Fruit fly (Drosophila melanogaster) S2 (cell line): ENCODE measurements around the gene CG5768.

Experiments used
- CG8478 ChIP-seq: fragments of >200 bp; optimal IDR thresholded peaks from 2 replicates; lab custom pipeline; 2018
- CTCF ChIP-seq, 2 experiments: fragments of >200 bp; optimal IDR thresholded peaks; 2 replicates each; lab custom pipeline; 2018

dm6 chr3R:24362838-24363237, 27.3 kb downstream of the CG5768 start, which contains the start of gene CG33340:
- TF ChIP-seq CG8478 (lab: Kevin White, UChicago) (no peak), CTCF (optimal IDR thresholded peaks at IDR 0.05; lab: Kevin White, UChicago) (no peak)
